Worm (Caenorhabditis elegans): ENCODE measurements around the gene srx-18.

DNA sequence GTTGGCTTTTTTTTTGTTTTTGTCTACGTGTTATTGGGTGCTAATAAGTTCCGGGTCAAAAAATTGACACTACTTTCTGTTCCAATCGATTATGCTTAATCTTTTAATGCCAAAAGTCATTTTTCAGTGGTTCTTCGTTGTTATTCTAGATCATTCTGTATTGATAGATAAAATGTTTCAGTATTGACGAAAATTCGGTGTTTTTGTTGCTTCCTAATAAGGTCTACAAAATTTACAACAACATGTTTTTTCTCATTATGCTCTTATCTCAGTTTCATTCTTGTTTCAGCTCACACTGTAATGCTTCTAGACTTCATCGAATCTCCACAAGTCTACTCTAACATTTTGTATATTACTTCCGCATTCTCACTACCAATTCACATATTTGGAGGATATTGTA, 32.7 kb upstream of the srx-18 start, which contains the start of gene srh-303:
- TF ChIP-seq syd-9 (tag; optimal IDR thresholded peaks at IDR 0.05), result no peak
- no peak for TF ChIP-seq odd-2 (tag; optimal IDR thresholded peaks at IDR 0.05)
- TF ChIP-seq gmeb-2 (tag; optimal IDR thresholded peaks at IDR 0.05), result no peak
- no peak for TF ChIP-seq C08G9.2 (tag; optimal IDR thresholded peaks at IDR 0.05)
- no peak for TF ChIP-seq unc-86 (tag; optimal IDR thresholded peaks at IDR 0.05)
- TF ChIP-seq eyg-1 (tag; optimal IDR thresholded peaks at IDR 0.05), result no peak
- no peak for TF ChIP-seq mec-3 (tag; optimal IDR thresholded peaks at IDR 0.05; ENCODE audit: borderline replicate concordance)

Measured in whole organism, late embryonic.